Worm (Caenorhabditis elegans): ENCODE measurements around the gene srx-6.

- no peak for TF ChIP-seq ceh-62 (tag; optimal IDR thresholded peaks at IDR 0.05)
- TF ChIP-seq daf-16 (GFP tag; optimal IDR thresholded peaks at IDR 0.05) = no peak
- TF ChIP-seq daf-16 (tag; optimal IDR thresholded peaks at IDR 0.05) = no peak
- no peak for TF ChIP-seq ZK546.5 (tag; optimal IDR thresholded peaks at IDR 0.05)
- TF ChIP-seq sdz-12 (GFP tag; optimal IDR thresholded peaks at IDR 0.05) = no peak
- no peak for TF ChIP-seq dmd-9 (GFP tag; IDR thresholded peaks at IDR 0.05)
- TF ChIP-seq ceh-82 (tag; optimal IDR thresholded peaks at IDR 0.05) = no peak
- no peak for TF ChIP-seq aha-1 (tag)
Observed at ce11 chrV:7343522-7343921, 30.4 kb upstream of the srx-6 start, which contains the start of gene srh-244.
